Worm (Caenorhabditis elegans): ENCODE measurements around the gene M04D8.8.

Gene M04D8.8

ce11 chrIII:10056033-10056432 lies 22.1 kb downstream of the M04D8.8 start, which contains the start of gene T16G12.10:
T16G12.10 (minus strand) TSS chrIII:10056133.
- no peak for TF ChIP-seq nhr-237 (tag; optimal IDR thresholded peaks at IDR 0.05)
- no peak for TF ChIP-seq ces-1 (GFP tag; optimal IDR thresholded peaks at IDR 0.05)
- no peak for TF ChIP-seq lin-32 (GFP tag; optimal IDR thresholded peaks at IDR 0.05)
- TF ChIP-seq mep-1 (tag; optimal IDR thresholded peaks at IDR 0.05) = no peak
- TF ChIP-seq ceh-83 (GFP tag; optimal IDR thresholded peaks at IDR 0.05) = no peak
- TF ChIP-seq sptf-1 (tag; optimal IDR thresholded peaks at IDR 0.05) = no peak
- no peak for TF ChIP-seq mls-2 (tag; optimal IDR thresholded peaks at IDR 0.05)
- TF ChIP-seq zip-8 (tag; optimal IDR thresholded peaks at IDR 0.05) = no peak

ce11 chrIII:10057518-10057917 lies 23.5 kb downstream of the M04D8.8 start, which contains the start of gene T16G12.4:
T16G12.4 (plus strand) TSS chrIII:10057818.
- TF ChIP-seq nhr-12 (tag; optimal IDR thresholded peaks at IDR 0.05) (no peak), elt-3 (tag; optimal IDR thresholded peaks at IDR 0.05) (no peak), blmp-1 (tag; optimal IDR thresholded peaks at IDR 0.05) (no peak), ceh-39 (tag; optimal IDR thresholded peaks at IDR 0.05) (no peak), nhr-237 (tag; optimal IDR thresholded peaks at IDR 0.05) (no peak), sptf-1 (tag; optimal IDR thresholded peaks at IDR 0.05) (no peak), nhr-28 (tag; optimal IDR thresholded peaks at IDR 0.05) (no peak), unc-120 (tag; optimal IDR thresholded peaks at IDR 0.05; ENCODE audit: poor library complexity, severe bottlenecking) (no peak), lin-13 (tag; optimal IDR thresholded peaks at IDR 0.05) (no peak), M03D4.4 (tag; optimal IDR thresholded peaks at IDR 0.05) (no peak), mep-1 (tag; optimal IDR thresholded peaks at IDR 0.05) (no peak), bed-3 (GFP tag; optimal IDR thresholded peaks at IDR 0.05) (no peak), ceh-43 (GFP tag; optimal IDR thresholded peaks at IDR 0.05) (no peak), ham-2 (GFP tag; optimal IDR thresholded peaks at IDR 0.05) (no peak), mls-2 (tag; optimal IDR thresholded peaks at IDR 0.05) (no peak), nhr-2 (tag; optimal IDR thresholded peaks at IDR 0.05) (no peak)

ce11 chrIII:10059002-10059401 lies 25.0 kb downstream of the M04D8.8 start, which contains the start of gene T16G12.8:
T16G12.8 (plus strand) TSS chrIII:10059302.
- no peak for TF ChIP-seq zip-8 (tag; optimal IDR thresholded peaks at IDR 0.05)
- TF ChIP-seq M03D4.4 (tag; optimal IDR thresholded peaks at IDR 0.05) = no peak

ce11 chrIII:10060573-10060972 lies 26.6 kb downstream of the M04D8.8 start, which contains the start of gene T16G12.13:
T16G12.13 (plus strand) TSS chrIII:10060865.
- no peak for TF ChIP-seq lin-13 (tag; optimal IDR thresholded peaks at IDR 0.05)
- TF ChIP-seq ceh-83 (GFP tag; optimal IDR thresholded peaks at IDR 0.05) = no peak
- TF ChIP-seq ham-2 (GFP tag; optimal IDR thresholded peaks at IDR 0.05) = no peak
- TF ChIP-seq M03D4.4 (tag; optimal IDR thresholded peaks at IDR 0.05) = no peak
- no peak for TF ChIP-seq nhr-237 (tag; optimal IDR thresholded peaks at IDR 0.05)
- TF ChIP-seq snpc-4 (tag; optimal IDR thresholded peaks at IDR 0.05) = no peak
- no peak for TF ChIP-seq hlh-1 (tag; optimal IDR thresholded peaks at IDR 0.05)
- TF ChIP-seq tbx-8 (GFP tag; optimal IDR thresholded peaks at IDR 0.05) = no peak
- no peak for TF ChIP-seq sem-2 (GFP tag; optimal IDR thresholded peaks at IDR 0.05)
- TF ChIP-seq sptf-1 (tag; optimal IDR thresholded peaks at IDR 0.05) = no peak
- TF ChIP-seq cnd-1 (tag; optimal IDR thresholded peaks at IDR 0.05) = no peak
- no peak for TF ChIP-seq nhr-28 (tag; optimal IDR thresholded peaks at IDR 0.05)
- TF ChIP-seq unc-39 (tag; optimal IDR thresholded peaks at IDR 0.05) = no peak

ce11 chrIII:10064140-10064539 lies 30.2 kb downstream of the M04D8.8 start, which contains the start of gene ekl-6:
ekl-6 (plus strand) TSS chrIII:10064404.
- no peak for TF ChIP-seq pha-4 (tag; optimal IDR thresholded peaks at IDR 0.05)
- no peak for TF ChIP-seq mls-2 (tag; optimal IDR thresholded peaks at IDR 0.05)
- TF ChIP-seq sptf-1 (tag; optimal IDR thresholded peaks at IDR 0.05) = peak; percentile 5
- no peak for TF ChIP-seq elt-1 (tag; optimal IDR thresholded peaks at IDR 0.05; ENCODE audit: borderline replicate concordance, insufficient read depth)
- peak; percentile 4 for TF ChIP-seq cnd-1 (tag; optimal IDR thresholded peaks at IDR 0.05)
- TF ChIP-seq nhr-12 (tag; optimal IDR thresholded peaks at IDR 0.05) = no peak

- TF ChIP-seq mep-1 (tag; optimal IDR thresholded peaks at IDR 0.05) (no peak), ces-1 (GFP tag; optimal IDR thresholded peaks at IDR 0.05) (no peak), drap-1 (GFP tag; optimal IDR thresholded peaks at IDR 0.05) (no peak), ceh-43 (GFP tag; optimal IDR thresholded peaks at IDR 0.05) (no peak), M03D4.4 (tag; optimal IDR thresholded peaks at IDR 0.05) (no peak), nhr-12 (tag; optimal IDR thresholded peaks at IDR 0.05) (no peak), bed-3 (GFP tag; optimal IDR thresholded peaks at IDR 0.05) (no peak), zip-8 (tag; optimal IDR thresholded peaks at IDR 0.05) (no peak), unc-39 (tag; optimal IDR thresholded peaks at IDR 0.05) (no peak), ztf-11 (tag; optimal IDR thresholded peaks at IDR 0.05) (no peak), elt-3 (tag; optimal IDR thresholded peaks at IDR 0.05) (no peak), cnd-1 (tag; optimal IDR thresholded peaks at IDR 0.05) (no peak), ham-2 (GFP tag; optimal IDR thresholded peaks at IDR 0.05) (no peak), pha-4 (tag; optimal IDR thresholded peaks at IDR 0.05) (no peak), sptf-1 (tag; optimal IDR thresholded peaks at IDR 0.05) (no peak), snpc-4 (tag; optimal IDR thresholded peaks at IDR 0.05) (no peak)
These were observed 35.3 kb downstream of the M04D8.8 start, which contains the start of gene T16G12.6 for ce11 chrIII:10069278-10069677. T16G12.6 (plus strand) TSS chrIII:10069578.

Measured in whole organism, mixed stage, embryonic.